Worm (Caenorhabditis elegans) whole organism, L4/young adult: ENCODE data around the gene hen-1.

Experiments
- W03F9.2 ChIP-seq: fragments of 150-350 bp; optimal IDR thresholded peaks from 2 replicates; lab custom pipeline; 2014; ENCODE audit warnings: missing biosample characterization, missing genetic modification characterization
- dao-5 ChIP-seq: sonication (generic microtip); optimal IDR thresholded peaks from 2 replicates; lab custom pipeline; 2016; ENCODE audit warnings: missing genotype, missing genetic modification characterization, moderate library complexity, missing compliant biosample characterization
- him-1 ChIP-seq: sonication (generic microtip); optimal IDR thresholded peaks from 2 replicates; lab custom pipeline; 2016; ENCODE audit warnings: missing genotype, missing genetic modification reagents, missing genetic modification characterization, missing compliant biosample characterization

The hen-1 gene

DNA sequence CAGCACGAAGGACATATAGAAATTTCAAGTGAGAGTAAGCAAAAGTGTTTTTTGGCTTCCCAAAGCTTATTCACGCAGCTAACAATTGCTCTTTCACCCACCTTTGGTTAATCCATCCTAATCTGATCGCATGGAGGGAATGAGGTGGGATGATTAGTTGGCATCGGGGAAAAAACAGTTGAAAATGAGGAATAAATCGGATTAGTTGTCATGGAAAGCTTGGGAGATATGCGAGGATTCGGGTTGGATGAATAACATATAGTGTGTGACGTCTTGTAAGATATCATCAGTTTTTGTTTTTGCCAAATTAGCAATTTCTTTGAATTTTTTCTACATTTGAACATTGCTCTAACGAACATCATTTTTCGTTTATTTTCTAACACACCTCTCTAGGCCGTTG is 11.8 kb upstream of the hen-1 start:
- TF ChIP-seq W03F9.2 (tag; lab: Kevin White, UChicago) (no peak), him-1 (tag; lab: Kevin White, UChicago) (no peak), dao-5 (no peak)

DNA sequence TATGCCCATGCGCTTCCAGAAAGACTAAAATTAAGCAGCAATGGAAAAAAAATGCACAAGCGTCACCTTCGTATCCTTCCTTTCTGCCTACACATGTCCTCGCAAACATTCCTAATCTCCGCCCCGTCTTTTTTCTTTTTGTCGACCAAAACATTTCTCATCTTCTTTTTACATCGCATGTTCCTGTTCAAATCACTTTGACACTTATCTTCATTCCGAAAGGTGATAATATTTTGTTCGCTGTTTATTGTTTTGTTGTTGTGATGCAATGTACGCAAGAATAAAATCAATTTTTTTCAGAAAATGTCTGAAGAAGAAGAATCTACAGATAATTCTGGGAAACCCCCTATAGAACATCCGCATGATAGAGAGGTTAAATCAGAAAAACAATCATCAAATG is 9.6 kb upstream of the hen-1 start, which contains the start of gene ist-1:
Gene ist-1, plus strand, starts transcription at position 301 of the 400 bp plus-strand sequence.
- TF ChIP-seq dao-5, result no peak
- TF ChIP-seq him-1 (tag; lab: Kevin White, UChicago), result no peak
- no peak for TF ChIP-seq W03F9.2 (tag; lab: Kevin White, UChicago)

DNA sequence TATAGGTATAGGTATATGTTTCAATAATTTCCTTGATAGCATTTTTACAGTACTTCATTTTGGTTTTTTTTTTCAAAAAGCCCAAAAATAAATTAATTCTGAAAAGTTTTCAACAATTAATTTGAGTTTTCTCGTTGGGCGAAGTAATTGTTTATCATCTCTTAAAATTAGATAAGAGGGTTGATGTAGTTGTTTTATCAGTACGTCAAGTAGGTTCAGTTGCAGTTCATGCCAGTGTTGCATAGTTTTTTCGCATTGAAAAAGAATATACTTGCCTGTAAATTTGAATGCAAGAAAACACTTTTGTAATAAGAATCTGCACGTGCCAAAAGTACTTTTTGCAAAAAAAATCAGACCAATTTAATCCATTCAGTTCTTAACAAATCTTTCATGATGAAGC is 8.4 kb upstream of the hen-1 start:
- no peak for TF ChIP-seq dao-5

DNA sequence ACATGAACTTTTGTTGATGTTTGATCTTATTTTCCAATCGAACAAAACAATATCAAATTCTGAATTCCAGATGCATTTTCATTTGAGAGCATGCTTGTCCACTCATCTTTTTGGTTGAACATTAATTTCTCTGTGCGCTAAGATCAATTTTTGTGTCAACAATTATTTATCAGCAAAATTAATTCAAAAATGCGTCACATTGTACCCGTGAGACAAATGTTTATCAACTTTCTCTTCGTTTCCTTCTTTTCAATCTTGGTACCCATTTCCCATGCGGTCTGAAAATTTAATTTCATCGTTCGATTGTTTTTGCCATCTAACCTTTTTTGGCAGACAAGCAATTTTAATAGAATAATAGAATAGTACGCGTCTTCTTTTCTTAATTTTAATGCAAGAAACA is 7.2 kb upstream of the hen-1 start:
- TF ChIP-seq W03F9.2 (tag; lab: Kevin White, UChicago), result no peak
- no peak for TF ChIP-seq dao-5
- no peak for TF ChIP-seq him-1 (tag; lab: Kevin White, UChicago)

DNA sequence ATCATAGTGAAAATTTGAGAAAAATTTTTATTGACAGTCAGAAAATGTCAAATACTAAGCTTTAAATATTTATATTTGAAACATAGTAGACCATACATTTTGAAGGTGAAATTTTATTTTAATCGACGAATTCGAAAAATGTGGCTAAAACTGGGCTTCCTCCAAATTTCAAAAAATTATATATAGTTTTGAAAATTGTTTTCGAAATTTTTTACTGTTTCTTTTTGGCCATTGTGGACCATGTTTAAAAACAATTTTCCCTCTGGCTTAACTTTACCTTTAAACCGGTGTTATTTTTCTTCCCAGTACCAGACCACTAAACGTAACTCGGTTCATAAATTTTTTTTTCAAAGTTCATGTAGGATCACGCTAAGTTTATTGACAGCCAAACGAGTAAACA is 5.9 kb upstream of the hen-1 start:
- TF ChIP-seq dao-5 (no peak), him-1 (tag; lab: Kevin White, UChicago) (no peak), W03F9.2 (tag; lab: Kevin White, UChicago) (no peak)

DNA sequence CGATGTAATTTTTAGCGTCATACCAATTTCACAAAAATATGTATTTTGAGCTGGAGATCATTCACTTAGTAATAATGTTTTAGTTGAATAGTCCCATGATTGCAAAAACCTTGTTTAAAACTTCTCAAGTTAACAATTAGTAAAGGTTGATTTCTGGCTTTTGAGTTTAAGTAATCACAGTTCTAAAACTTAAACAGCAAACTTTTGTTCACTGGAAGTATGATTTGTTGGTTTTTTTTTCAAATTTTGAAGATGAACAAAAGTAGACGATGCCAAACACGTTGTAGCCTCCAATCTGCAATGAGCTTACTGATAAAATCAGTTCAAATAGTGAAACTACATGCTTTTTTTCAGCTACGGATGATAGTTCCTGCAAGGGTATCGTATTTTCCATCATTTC is 4.2 kb downstream of the hen-1 start, which contains the start of gene C36B7.1:
Gene C36B7.1, plus strand, starts transcription at position 301 of the 400 bp plus-strand sequence.
- no peak for TF ChIP-seq him-1 (tag; lab: Kevin White, UChicago)
- no peak for TF ChIP-seq dao-5
- no peak for TF ChIP-seq W03F9.2 (tag; lab: Kevin White, UChicago)

DNA sequence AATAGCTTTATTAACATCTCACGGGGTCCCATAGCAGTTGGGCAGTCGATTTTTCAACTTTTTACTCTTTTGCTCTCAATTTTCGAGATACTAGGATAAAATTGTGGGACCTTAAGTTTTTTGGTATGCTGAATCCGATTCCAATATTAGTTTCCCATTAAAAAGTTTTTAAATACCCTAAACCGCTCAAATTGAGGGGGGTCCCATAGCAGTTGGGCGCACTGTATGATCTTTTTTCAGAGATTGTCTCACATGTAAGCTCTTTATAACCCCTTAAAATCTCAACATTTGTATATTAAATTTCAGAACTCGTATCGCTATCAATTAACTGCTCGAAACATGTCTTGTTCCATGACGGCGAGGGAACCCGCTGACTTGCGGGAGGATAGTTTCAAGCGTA is 10.7 kb downstream of the hen-1 start, which contains the start of gene C36B7.2:
Gene C36B7.2, plus strand, starts transcription at position 301 of the 400 bp plus-strand sequence.
- TF ChIP-seq W03F9.2 (tag; lab: Kevin White, UChicago), result no peak
- TF ChIP-seq him-1 (tag; lab: Kevin White, UChicago), result no peak
- no peak for TF ChIP-seq dao-5

DNA sequence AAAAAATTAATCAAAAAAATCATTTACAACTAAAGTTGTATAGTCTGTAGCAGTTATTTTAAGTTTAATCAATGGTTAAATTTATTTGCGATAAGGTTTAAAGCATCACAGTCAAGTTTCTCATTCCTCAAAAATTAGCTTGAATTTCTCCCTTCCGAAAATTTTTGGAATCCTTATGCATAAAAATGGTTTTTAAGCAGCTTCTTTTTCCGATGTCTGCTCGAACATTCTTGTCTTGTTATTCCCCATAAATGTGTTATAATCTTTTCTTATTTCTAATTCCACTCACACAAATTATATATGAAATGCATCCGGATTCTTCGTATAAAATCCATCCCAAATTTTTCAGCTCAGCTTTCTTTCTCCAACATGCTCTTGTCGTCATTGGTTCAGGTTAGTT is 15.3 kb downstream of the hen-1 start, which contains the start of gene C36B7.3:
Gene C36B7.3, plus strand, starts transcription at position 301 of the 400 bp plus-strand sequence.
- no peak for TF ChIP-seq dao-5
- no peak for TF ChIP-seq him-1 (tag; lab: Kevin White, UChicago)
- TF ChIP-seq W03F9.2 (tag; lab: Kevin White, UChicago), result no peak

DNA sequence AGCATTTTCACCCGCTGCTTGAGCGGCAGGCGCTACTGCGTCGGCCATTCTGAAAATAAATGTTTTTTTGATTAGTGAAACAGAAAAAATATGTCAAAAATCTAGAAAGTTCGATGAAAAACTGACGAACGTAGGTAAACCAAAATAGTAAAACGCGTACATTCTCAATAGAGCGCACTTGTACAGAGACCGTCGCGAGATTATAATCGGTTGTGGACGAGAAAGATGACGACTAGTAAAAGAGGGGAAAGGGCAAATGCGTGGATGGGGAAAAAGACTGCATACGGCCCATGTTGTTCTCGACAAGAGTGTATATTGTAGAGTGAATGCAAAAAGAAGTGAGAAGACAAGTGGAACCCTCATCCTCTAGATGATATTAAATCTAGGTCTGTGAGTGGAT is 16.5 kb downstream of the hen-1 start, which contains the start of gene C36B7.6:
Gene C36B7.6, minus strand, starts transcription at position 49 of the 400 bp plus-strand sequence.
- TF ChIP-seq him-1 (tag; lab: Kevin White, UChicago) (no peak), dao-5 (no peak), W03F9.2 (tag; lab: Kevin White, UChicago) (no peak)

DNA sequence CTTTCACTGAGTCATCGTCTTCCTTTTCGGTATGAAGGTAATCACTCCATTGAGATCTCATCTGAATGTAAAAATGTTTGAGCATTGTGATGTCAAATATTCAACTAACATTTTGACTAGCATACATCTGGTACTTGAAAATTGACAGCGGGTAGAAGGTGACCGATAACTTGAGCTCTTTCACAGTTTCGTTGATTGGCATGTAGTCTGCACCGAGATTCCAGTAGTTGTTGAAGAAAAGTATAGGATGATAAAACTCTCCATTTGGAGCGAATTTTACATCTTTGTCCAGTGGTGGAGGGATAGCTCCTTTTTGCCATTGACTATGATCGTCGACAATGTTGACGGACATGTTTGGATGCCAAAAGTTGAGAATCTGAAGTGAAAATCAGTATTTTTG is 17.7 kb downstream of the hen-1 start:
- TF ChIP-seq him-1 (tag; lab: Kevin White, UChicago), result no peak
- no peak for TF ChIP-seq dao-5
- TF ChIP-seq W03F9.2 (tag; lab: Kevin White, UChicago), result no peak

DNA sequence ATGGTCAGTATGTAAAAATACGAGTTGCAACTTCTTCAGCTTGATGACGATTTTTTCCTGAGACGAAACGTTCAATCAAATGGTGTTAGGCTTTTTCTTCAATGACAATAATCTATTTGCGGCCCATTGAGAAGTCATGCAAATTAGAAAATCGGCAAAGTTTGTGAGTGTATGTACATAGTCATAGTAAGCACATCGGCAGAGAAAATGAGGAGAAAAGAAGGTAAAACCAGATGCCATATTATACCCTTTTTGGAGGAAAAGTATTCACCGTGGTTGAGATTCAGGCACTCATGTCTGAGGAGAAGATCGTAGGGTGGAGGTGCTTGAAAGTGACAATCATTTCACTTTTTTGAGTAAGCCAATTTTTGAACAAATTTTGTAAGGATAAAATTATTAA is 20.4 kb downstream of the hen-1 start, which contains the start of gene C36B7.5:
Gene C36B7.5, minus strand, starts transcription at position 101 of the 400 bp plus-strand sequence.
- TF ChIP-seq him-1 (tag; lab: Kevin White, UChicago) (no peak), dao-5 (no peak), W03F9.2 (tag; lab: Kevin White, UChicago) (no peak)

DNA sequence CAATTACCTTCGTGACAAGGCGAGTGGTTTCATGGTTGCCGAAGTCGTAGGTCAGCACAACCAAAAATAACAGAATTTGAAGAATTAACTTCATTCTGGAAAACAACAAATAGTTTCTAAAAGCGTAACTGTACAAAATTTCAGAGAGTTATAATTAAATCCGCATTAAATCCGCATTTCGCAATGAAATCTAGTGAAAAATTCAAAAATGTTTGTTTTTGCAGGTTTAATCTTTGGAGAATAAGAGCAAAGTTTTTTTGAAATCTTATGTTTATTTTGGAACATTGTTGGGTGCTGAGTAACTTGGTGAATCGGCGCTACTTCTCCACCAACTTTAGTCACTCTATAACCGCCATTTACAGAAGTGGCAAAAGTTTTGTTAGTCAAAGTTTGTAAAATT is 30.9 kb downstream of the hen-1 start, which contains the start of gene C36B7.4:
Gene C36B7.4, minus strand, starts transcription at position 101 of the 400 bp plus-strand sequence.
- TF ChIP-seq W03F9.2 (tag; lab: Kevin White, UChicago) (no peak), him-1 (tag; lab: Kevin White, UChicago) (no peak), dao-5 (no peak)

DNA sequence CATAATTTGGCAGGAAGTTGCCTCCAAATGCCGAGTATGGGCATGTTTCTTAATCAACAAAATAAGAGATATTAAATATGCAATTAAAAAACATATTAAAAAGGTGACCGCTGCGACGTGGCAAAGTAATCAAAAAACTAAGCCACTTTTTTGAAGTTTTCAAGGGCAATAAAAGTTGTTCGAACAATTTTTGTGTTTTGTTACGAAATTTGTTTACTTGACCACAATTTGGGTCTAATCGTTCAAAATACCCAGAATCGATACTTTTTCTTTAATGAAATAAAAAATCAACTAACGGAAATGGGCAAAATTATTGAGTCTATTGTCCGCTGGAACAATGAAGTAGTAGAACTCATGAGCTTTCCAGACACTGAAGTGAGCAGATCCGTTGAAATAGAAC is 31.7 kb downstream of the hen-1 start, which contains the start of gene Y1B5A.1:
Gene Y1B5A.1, plus strand, starts transcription at position 301 of the 400 bp plus-strand sequence.
- TF ChIP-seq dao-5 (no peak), him-1 (tag; lab: Kevin White, UChicago) (no peak), W03F9.2 (tag; lab: Kevin White, UChicago) (no peak)

DNA sequence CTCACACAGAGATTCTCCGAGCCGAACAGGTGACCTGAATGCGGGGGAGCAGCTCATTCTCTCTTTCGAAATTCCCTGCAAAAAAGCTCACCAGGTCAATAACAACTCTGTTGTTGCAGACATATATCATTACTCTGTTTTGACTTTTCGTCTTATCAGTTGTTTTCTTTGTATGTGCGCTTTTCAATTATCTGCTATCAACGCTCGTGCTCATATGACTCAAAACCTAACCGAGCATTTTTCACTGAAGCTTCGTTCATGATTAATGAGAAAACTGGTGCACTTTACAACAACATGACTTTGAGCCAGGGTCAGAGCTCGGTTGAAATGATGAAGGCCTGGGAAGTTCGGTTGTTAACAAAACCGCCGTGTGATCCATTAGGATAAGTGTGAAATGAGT is 40.3 kb downstream of the hen-1 start:
- TF ChIP-seq dao-5, result no peak
- TF ChIP-seq W03F9.2 (tag; lab: Kevin White, UChicago), result no peak
- no peak for TF ChIP-seq him-1 (tag; lab: Kevin White, UChicago)

DNA sequence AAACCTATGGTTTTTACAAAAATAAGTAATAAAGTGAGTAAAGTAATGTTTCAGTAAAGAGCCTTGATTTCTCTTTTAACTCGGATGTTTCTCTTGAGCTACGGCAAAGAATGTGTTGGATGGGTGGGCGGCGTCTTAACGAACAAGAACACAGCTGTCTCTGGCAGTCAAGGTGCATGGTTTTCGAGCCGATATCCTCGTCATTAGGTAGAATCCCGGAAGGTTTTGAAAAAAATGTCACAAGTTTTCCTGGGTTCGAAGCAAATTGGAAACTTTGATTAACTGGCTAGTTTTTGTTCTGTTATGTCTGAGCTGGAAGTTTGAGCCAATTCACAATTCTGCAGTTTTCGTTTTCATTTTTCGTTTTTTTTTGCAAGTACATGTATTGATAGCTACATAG is 41.5 kb downstream of the hen-1 start, which contains the start of gene B0403.6:
Gene B0403.6, minus strand, starts transcription at position 101 of the 400 bp plus-strand sequence.
- TF ChIP-seq dao-5 (no peak), him-1 (tag; lab: Kevin White, UChicago) (no peak), W03F9.2 (tag; lab: Kevin White, UChicago) (no peak)
